Worm (Caenorhabditis elegans): Measurements from ENCODE around the gene C31E10.11.

ce11 chrX:13990680-13991079 is at the start of gene C31E10.11:
- TF ChIP-seq ama-1 (optimal IDR thresholded peaks at IDR 0.05) (no peak), ceh-13 (GFP tag; optimal IDR thresholded peaks at IDR 0.05) (no peak), B0310.2 (tag; optimal IDR thresholded peaks at IDR 0.05) (no peak), ceh-36 (tag; optimal IDR thresholded peaks at IDR 0.05) (no peak), ets-7 (tag; optimal IDR thresholded peaks at IDR 0.05) (no peak), sea-1 (GFP tag; conservative IDR thresholded peaks at IDR 0.05) (no peak), pes-1 (GFP tag; IDR thresholded peaks at IDR 0.05) (no peak), flt-1 (GFP tag; IDR thresholded peaks at IDR 0.05) (no peak)

Data from whole organism, early embryonic.